Fruit fly (Drosophila melanogaster) whole organism, pupa: ENCODE results near the gene CG32568.

Experiments
- CG12605 ChIP-seq: fragments of 200-800 bp; sonication (Bioruptor generic); IDR thresholded peaks from 2 replicates; pipeline ENCODE4 v1.3.6; 2022; ENCODE audit warnings: missing biosample characterization, missing genetic modification characterization
- CG13204 ChIP-seq: fragments of 200-800 bp; sonication (Bioruptor generic); optimal IDR thresholded peaks from 2 replicates; lab custom pipeline; 2018; ENCODE audit warnings: missing biosample characterization, mild to moderate bottlenecking, missing genetic modification characterization, moderate library complexity
- CG15710 ChIP-seq: fragments of 200-800 bp; sonication (Bioruptor generic); optimal IDR thresholded peaks from 2 replicates; lab custom pipeline; 2018; ENCODE audit warnings: missing biosample characterization, mild to moderate bottlenecking, missing genetic modification characterization, moderate library complexity
- CG9948 ChIP-seq: fragments of 200-800 bp; sonication (Bioruptor generic); optimal IDR thresholded peaks from 2 replicates; lab custom pipeline; 2018; ENCODE audit warnings: missing biosample characterization, mild to moderate bottlenecking, missing genetic modification characterization, moderate library complexity
- gl ChIP-seq: fragments of 200-800 bp; sonication (Bioruptor generic); optimal IDR thresholded peaks from 2 replicates; lab custom pipeline; 2018; ENCODE audit warnings: missing biosample characterization, mild to moderate bottlenecking, missing genetic modification characterization
- rn ChIP-seq: fragments of 200-800 bp; sonication (Bioruptor generic); IDR thresholded peaks from 2 replicates; pipeline ENCODE4 v1.3.6; 2022; ENCODE audit warnings: missing biosample characterization, missing genetic modification characterization

DNA sequence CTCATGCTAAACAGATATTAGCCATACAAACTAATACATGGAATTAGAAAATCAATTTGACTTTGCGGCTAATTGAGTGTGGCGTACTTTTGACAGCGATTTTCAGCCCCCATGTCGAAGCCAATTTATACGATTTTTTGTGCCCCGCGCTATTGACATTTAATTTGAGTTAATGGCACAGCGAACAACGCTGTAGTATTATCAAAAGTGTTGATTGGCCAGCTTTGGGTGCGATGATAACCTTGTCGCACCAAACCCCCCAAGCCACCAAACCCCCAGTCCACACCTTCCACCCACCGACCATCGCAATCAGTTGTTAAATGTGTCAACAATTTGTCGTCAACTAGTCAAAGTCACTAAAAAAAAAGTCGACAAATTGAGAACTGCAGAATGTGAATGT is 8.6 kb downstream of the CG32568 start:
- no peak for TF ChIP-seq CG9948 (tag; lab: Kevin White, UChicago)
- TF ChIP-seq rn (GFP tag; lab: Robert Waterston, UW): no peak
- TF ChIP-seq CG13204: no peak
- no peak for TF ChIP-seq gl (tag; lab: Kevin White, UChicago)
- TF ChIP-seq CG12605 (GFP tag; lab: Robert Waterston, UW): no peak
- no peak for TF ChIP-seq CG15710 (tag; lab: Kevin White, UChicago)
